Fruit fly (Drosophila melanogaster): ENCODE measurements around the gene GluProRS.

GluProRS gene

DNA sequence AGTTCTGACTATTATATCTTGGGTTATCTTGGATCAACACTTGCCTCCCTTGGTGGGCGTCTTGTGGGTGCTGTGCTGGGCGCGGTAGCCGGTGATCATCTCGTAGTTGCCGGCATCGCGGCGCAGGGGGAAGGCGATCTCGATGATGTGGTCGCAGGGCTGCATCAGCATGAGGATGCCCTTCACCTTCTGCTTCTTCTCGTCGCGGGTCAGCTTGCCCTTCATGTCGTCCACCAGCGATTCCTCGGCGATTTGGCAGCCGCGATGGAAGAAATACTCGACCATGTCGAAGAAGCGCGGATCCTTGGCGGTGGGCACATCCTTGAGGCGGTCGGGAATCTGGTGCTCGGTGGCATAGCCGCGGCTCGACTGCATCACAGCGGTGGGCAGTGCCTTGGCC is 15.6 kb downstream of the GluProRS start:
- no peak for TF ChIP-seq Sin3A (optimal IDR thresholded peaks at IDR 0.05)
- no peak for TF ChIP-seq Myc (optimal IDR thresholded peaks at IDR 0.05)
- TF ChIP-seq ttk (optimal IDR thresholded peaks at IDR 0.05): peak; percentile 96
- no peak for TF ChIP-seq insv (optimal IDR thresholded peaks at IDR 0.05)

dm6 chr3R:23941643-23942424 is 16.4 kb downstream of the GluProRS start:
- TF ChIP-seq Sin3A (optimal IDR thresholded peaks at IDR 0.05): no peak
- TF ChIP-seq ttk (optimal IDR thresholded peaks at IDR 0.05): no peak
- TF ChIP-seq psq (optimal IDR thresholded peaks at IDR 0.05): no peak
- no peak for TF ChIP-seq h (optimal IDR thresholded peaks at IDR 0.05)
- no peak for TF ChIP-seq Myc (optimal IDR thresholded peaks at IDR 0.05)
- TF ChIP-seq insv (optimal IDR thresholded peaks at IDR 0.05): no peak

DNA sequence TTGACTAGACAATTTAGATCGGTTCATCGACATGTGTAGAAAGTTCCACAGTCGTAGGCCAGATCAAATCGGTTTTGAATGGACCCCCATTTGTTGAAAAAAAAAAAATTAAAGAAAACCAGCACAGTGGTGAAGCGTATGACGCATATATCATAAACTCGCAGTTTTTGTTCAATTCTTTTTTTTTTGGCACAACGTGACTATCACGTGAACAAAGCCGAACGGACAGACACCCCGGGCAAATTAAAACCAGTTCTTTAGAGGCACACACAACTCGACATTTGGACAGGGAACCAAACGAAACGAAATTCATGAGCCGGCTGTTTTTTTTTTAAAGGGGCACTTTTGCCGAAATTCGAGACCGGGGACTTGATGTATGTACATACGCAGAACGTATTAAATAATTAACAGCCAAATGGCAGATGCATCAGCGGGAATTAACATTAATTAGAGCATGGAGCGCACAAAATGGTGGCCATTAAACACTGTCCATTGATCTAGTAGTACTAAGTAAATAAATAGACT is 17.3 kb downstream of the GluProRS start:
- TF ChIP-seq ttk (optimal IDR thresholded peaks at IDR 0.05): no peak

dm6 chr3R:23939921-23940839 is 18.0 kb downstream of the GluProRS start:
- no peak for TF ChIP-seq h (optimal IDR thresholded peaks at IDR 0.05)
- no peak for TF ChIP-seq Myc (optimal IDR thresholded peaks at IDR 0.05)
- TF ChIP-seq psq (optimal IDR thresholded peaks at IDR 0.05): no peak
- TF ChIP-seq ttk (optimal IDR thresholded peaks at IDR 0.05): no peak
- TF ChIP-seq Sin3A (optimal IDR thresholded peaks at IDR 0.05): no peak
- no peak for TF ChIP-seq insv (optimal IDR thresholded peaks at IDR 0.05)

DNA sequence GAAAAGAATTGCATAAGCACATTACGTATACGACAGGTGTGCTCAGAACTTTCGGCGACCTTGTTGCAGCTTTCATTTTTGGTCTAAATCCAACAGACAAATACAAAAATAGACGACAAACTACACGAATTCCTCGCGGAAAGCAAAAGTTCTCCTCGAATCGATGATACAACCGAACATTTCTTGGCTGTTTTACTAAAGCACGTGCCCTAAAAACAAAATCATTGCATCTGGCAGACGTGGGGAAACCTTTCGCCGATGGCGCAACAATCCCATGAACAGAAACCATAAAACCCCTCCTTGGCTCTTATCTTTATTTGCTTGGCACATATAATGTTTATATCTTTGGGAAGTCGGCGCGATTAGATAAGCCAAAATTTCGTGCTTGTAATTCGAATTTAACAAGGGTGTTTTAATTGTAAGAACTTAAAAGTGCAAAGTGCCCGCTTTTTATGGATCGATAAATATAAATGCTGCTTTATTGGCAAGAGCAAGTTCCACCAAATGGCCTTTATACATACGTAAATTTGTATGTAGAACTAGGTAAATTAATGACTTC is 19.5 kb downstream of the GluProRS start:
- TF ChIP-seq Myc (optimal IDR thresholded peaks at IDR 0.05): no peak
- no peak for TF ChIP-seq insv (optimal IDR thresholded peaks at IDR 0.05)
- no peak for TF ChIP-seq Sin3A (optimal IDR thresholded peaks at IDR 0.05)
- no peak for TF ChIP-seq h (optimal IDR thresholded peaks at IDR 0.05)
- no peak for TF ChIP-seq ttk (optimal IDR thresholded peaks at IDR 0.05)
- TF ChIP-seq psq (optimal IDR thresholded peaks at IDR 0.05): no peak

DNA sequence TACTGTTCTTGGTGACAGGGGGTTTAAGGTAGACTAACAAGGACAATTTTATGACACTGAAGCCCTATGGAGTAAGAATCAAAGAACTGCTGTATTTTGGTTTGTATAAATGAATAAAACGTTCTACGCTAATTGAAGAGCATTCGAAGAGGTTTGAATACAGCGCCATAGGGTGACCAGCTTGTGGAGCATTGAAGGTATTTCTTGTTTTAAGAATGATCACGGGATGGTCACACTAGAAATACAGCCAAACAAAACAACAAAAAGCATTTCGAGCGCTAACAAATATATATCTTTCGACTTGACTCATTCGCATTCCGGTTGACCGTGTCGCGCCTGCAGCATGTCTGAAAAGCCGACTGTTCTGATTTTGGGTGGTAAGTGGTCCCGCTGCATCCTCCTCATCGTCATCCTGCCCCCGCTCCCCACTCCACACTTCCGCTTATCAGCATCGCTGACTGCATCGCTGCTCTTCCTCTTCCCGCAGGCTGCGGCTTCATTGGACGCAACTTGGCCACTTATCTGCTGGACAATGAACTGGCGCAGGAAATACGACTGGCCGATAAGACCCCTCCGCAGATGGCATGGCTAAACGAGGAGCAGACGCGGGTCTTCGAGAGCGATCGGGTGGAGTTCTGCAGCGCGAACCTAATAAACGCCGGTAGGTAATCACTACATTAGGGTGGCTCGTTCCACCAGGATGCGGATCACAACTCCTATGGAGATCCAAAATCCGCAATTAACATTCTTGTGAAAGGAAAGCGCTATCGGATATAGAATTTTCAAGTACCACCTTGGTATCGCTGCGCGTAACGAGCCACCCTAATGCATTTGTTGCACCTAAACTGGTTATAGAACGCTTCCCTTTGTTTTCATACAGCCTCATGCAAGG is 24.3 kb downstream of the GluProRS start, which contains the start of gene CG5854:
CG5854 (plus strand) TSS at position 229 of the 892 bp plus-strand sequence.
- no peak for TF ChIP-seq insv (optimal IDR thresholded peaks at IDR 0.05)
- no peak for TF ChIP-seq ttk (optimal IDR thresholded peaks at IDR 0.05)
- no peak for TF ChIP-seq Myc (optimal IDR thresholded peaks at IDR 0.05)
- TF ChIP-seq h (optimal IDR thresholded peaks at IDR 0.05): no peak
- no peak for TF ChIP-seq Sin3A (optimal IDR thresholded peaks at IDR 0.05)
- no peak for TF ChIP-seq psq (optimal IDR thresholded peaks at IDR 0.05)

dm6 chr3R:23933430-23933683 is 24.8 kb downstream of the GluProRS start, which contains the start of gene RpS19b:
Gene RpS19b, minus strand, starts transcription at chr3R:23933530.
- no peak for TF ChIP-seq insv (optimal IDR thresholded peaks at IDR 0.05)
- TF ChIP-seq h (optimal IDR thresholded peaks at IDR 0.05): no peak
- TF ChIP-seq ttk (optimal IDR thresholded peaks at IDR 0.05): no peak
- TF ChIP-seq Sin3A (optimal IDR thresholded peaks at IDR 0.05): no peak
- TF ChIP-seq psq (optimal IDR thresholded peaks at IDR 0.05): no peak
- TF ChIP-seq Myc (optimal IDR thresholded peaks at IDR 0.05): no peak

DNA sequence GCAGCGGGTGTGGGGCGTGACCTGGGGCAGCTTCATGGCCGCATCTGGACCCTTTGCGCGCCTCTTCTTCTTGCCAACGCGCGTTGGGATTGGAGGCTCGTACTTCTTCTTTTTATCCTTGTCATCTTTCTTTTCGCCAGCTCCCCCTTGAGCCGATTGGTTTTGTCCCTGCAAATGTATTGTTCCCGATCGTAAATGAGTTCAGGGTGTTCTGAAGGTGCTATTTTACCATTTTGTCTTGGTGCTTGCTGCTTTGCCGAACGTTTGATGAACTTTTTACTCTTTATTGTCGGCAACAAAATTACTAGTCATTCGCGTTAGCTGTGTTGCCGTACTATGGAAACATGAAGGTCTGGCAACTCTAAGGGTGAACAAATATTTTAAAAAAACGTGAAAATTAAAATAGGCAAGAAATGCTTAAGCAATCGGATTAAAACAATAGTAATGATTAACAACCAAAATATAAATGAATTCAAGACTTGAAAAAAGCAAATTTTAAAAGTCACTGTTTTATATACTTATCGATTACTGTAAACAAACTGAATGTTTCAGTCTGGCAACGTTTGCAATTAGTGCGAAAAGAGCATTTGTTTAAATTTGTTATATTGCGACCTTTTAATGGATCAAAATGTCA is 27.0 kb downstream of the GluProRS start, which contains the start of the genes Rpt2 and CG13599:
Rpt2 (minus strand) TSS at position 464 of the 634 bp plus-strand sequence.
CG13599 (plus strand) TSS at position 545 of the 634 bp plus-strand sequence.
- TF ChIP-seq Sin3A (optimal IDR thresholded peaks at IDR 0.05): no peak
- TF ChIP-seq h (optimal IDR thresholded peaks at IDR 0.05): no peak
- no peak for TF ChIP-seq ttk (optimal IDR thresholded peaks at IDR 0.05)
- no peak for TF ChIP-seq psq (optimal IDR thresholded peaks at IDR 0.05)
- no peak for TF ChIP-seq Myc (optimal IDR thresholded peaks at IDR 0.05)
- no peak for TF ChIP-seq insv (optimal IDR thresholded peaks at IDR 0.05)

DNA sequence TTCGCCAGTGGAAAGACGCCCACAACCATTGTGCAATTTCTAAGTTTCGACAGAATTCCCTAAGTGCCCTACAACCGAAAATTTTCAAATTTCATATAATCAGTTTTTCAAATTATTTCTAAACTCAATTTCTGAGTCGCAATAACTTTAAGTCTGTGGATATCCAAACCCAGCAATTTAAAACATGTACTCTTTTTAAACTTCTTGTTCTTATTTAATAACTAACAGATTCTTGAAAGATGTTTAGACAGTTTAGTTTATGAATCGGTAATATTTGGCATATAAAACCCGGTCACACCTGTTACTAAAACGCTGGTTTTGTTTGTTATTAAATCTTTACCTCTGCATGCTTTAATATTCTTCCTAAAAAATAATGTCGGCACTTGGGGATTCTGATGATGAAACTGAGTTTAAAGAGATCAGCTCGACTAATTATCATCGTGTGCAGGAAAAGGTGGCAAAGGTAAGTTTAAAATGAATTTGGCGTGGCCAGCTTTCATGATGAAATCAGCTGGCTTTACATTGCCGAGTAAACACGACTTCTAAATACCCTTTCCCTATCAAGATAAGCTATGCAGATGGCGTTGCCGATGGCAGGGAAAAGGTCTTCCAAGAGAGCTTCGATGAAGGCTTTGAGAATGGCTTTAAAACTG is 29.1 kb downstream of the GluProRS start, which contains the start of the genes CG43998, CG43999 and CG31142:
CG43998 (minus strand) TSS at position 51 of the 653 bp plus-strand sequence.
CG43999 (minus strand) TSS at position 51 of the 653 bp plus-strand sequence.
CG31142 (plus strand) TSS at position 294 of the 653 bp plus-strand sequence.
- no peak for TF ChIP-seq insv (optimal IDR thresholded peaks at IDR 0.05)
- no peak for TF ChIP-seq ttk (optimal IDR thresholded peaks at IDR 0.05)
- no peak for TF ChIP-seq h (optimal IDR thresholded peaks at IDR 0.05)
- TF ChIP-seq psq (optimal IDR thresholded peaks at IDR 0.05): no peak
- no peak for TF ChIP-seq Sin3A (optimal IDR thresholded peaks at IDR 0.05)
- no peak for TF ChIP-seq Myc (optimal IDR thresholded peaks at IDR 0.05)

DNA sequence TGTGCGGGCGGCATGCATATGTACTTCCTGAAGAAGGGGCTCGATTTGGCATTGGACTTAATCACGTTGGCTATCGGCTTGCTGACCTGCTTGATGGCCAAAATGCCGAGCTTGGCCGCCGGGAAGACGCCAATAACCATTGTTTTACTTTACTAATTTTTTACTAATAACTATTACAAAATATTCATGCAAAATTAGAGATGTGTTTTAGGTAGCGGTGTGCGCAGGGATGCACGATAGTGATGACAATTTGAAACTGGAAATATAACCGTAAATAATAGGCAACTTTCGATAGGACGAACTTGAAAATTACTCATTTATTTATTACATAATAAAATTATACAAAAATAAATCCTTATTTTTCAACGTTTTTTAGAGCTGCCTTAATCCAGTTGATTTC is 30.8 kb downstream of the GluProRS start, which contains the start of gene CG13601:
CG13601 (minus strand) TSS at position 206 of the 400 bp plus-strand sequence.
- TF ChIP-seq insv (optimal IDR thresholded peaks at IDR 0.05): no peak
- TF ChIP-seq h (optimal IDR thresholded peaks at IDR 0.05): no peak
- TF ChIP-seq Sin3A (optimal IDR thresholded peaks at IDR 0.05): no peak
- no peak for TF ChIP-seq psq (optimal IDR thresholded peaks at IDR 0.05)
- TF ChIP-seq ttk (optimal IDR thresholded peaks at IDR 0.05): no peak
- TF ChIP-seq Myc (optimal IDR thresholded peaks at IDR 0.05): no peak
